Fruit fly (Drosophila melanogaster): ENCODE data around the gene His3.3B.

dm6 chrX:9195311-9195710 lies 38.8 kb upstream of the His3.3B start:
- TF ChIP-seq CG8632 (GFP tag; optimal IDR thresholded peaks at IDR 0.05) (no peak), Hr39 (GFP tag; optimal IDR thresholded peaks at IDR 0.05) (no peak), net (GFP tag; optimal IDR thresholded peaks at IDR 0.05) (no peak), CG11902 (GFP tag; optimal IDR thresholded peaks at IDR 0.05) (no peak), CG6854 (GFP tag; optimal IDR thresholded peaks at IDR 0.05) (no peak), Hr38 (GFP tag; optimal IDR thresholded peaks at IDR 0.05) (no peak), cyc (GFP tag; optimal IDR thresholded peaks at IDR 0.05) (no peak), CG15336 (GFP tag; IDR thresholded peaks at IDR 0.05) (no peak), Blimp-1 (GFP tag; optimal IDR thresholded peaks at IDR 0.05) (no peak), achi (GFP tag; optimal IDR thresholded peaks at IDR 0.05) (no peak), CG9139 (GFP tag; optimal IDR thresholded peaks at IDR 0.05) (no peak), Eip75B (GFP tag; optimal IDR thresholded peaks at IDR 0.05) (no peak), CG6792 (GFP tag; optimal IDR thresholded peaks at IDR 0.05) (no peak), CG11294 (GFP tag; IDR thresholded peaks at IDR 0.05) (no peak)
